Worm (Caenorhabditis elegans): ENCODE data around the gene F44B9.9.

Gene F44B9.9

ce11 chrIII:8043784-8044183 is 12.9 kb upstream of the F44B9.9 start (continued):
- TF ChIP-seq nhr-80 (tag; optimal IDR thresholded peaks at IDR 0.05) (peak; percentile 99), bed-2 (GFP tag; IDR thresholded peaks at IDR 0.05) (peak; percentile 99), F55B11.4 (tag; optimal IDR thresholded peaks at IDR 0.05; ENCODE audit: borderline replicate concordance, insufficient read depth) (no peak), sea-2 (GFP tag; IDR thresholded peaks at IDR 0.05) (no peak), nfya-2 (GFP tag; IDR thresholded peaks at IDR 0.05) (no peak), snpc-1.3 (tag; optimal IDR thresholded peaks at IDR 0.05; ENCODE audit: insufficient read depth) (peak; percentile 89), ztf-22 (GFP tag; optimal IDR thresholded peaks at IDR 0.05) (peak; percentile 93), mcd-1 (GFP tag; IDR thresholded peaks at IDR 0.05) (peak; percentile 93), K12H6.12 (tag; optimal IDR thresholded peaks at IDR 0.05) (peak; percentile 99), B0261.1 (tag; optimal IDR thresholded peaks at IDR 0.05) (peak; percentile 51), hlh-12 (tag; optimal IDR thresholded peaks at IDR 0.05) (peak; percentile 24), dox-1 (GFP tag; IDR thresholded peaks at IDR 0.05) (peak; percentile 99), hrde-1 (tag; optimal IDR thresholded peaks at IDR 0.05; ENCODE audit: borderline replicate concordance) (peak; percentile 93), lin-40 (tag; optimal IDR thresholded peaks at IDR 0.05) (peak; percentile 95), lir-1 (GFP tag; conservative IDR thresholded peaks at IDR 0.05) (peak; percentile 94), lsl-1 (GFP tag; optimal IDR thresholded peaks at IDR 0.05) (peak; percentile 91), T26A5.8 (tag; optimal IDR thresholded peaks at IDR 0.05) (no peak), rcor-1 (GFP tag; IDR thresholded peaks at IDR 0.05) (peak; percentile 97), B0019.2 (GFP tag; conservative IDR thresholded peaks at IDR 0.05) (peak; percentile 94), egrh-3 (GFP tag; IDR thresholded peaks at IDR 0.05) (peak; percentile 90), Y67H2A.10 (GFP tag; conservative IDR thresholded peaks at IDR 0.05) (peak; percentile 98), xnd-1 (tag; optimal IDR thresholded peaks at IDR 0.05) (no peak), ztf-18 (tag; optimal IDR thresholded peaks at IDR 0.05) (peak; percentile 100), ets-4 (GFP tag; optimal IDR thresholded peaks at IDR 0.05) (peak; percentile 74), ztf-6 (GFP tag; IDR thresholded peaks at IDR 0.05) (peak; percentile 99), aptf-2 (GFP tag; conservative IDR thresholded peaks at IDR 0.05) (peak; percentile 98), C06A6.2 (GFP tag; conservative IDR thresholded peaks at IDR 0.05) (peak; percentile 67; the same call in 1 of the 2 replicates), lsy-27 (tag; optimal IDR thresholded peaks at IDR 0.05; ENCODE audit: borderline replicate concordance, insufficient read depth) (peak; percentile 37), nfya-1 (tag; optimal IDR thresholded peaks at IDR 0.05; ENCODE audit: borderline replicate concordance, insufficient read depth) (no peak), F23B12.7 (tag; optimal IDR thresholded peaks at IDR 0.05; ENCODE audit: insufficient read depth) (peak; percentile 99), rec-8 (tag; optimal IDR thresholded peaks at IDR 0.05) (peak; percentile 93 to 99), hmg-20 (GFP tag; IDR thresholded peaks at IDR 0.05) (peak; percentile 81), unc-62 (GFP tag; optimal IDR thresholded peaks at IDR 0.05) (peak; percentile 71), pha-4 (tag; optimal IDR thresholded peaks at IDR 0.05) (peak; percentile 95), attf-6 (GFP tag; IDR thresholded peaks at IDR 0.05) (peak; percentile 82), ztf-28 (GFP tag; IDR thresholded peaks at IDR 0.05) (peak; percentile 100), lag-1 (GFP tag; IDR thresholded peaks at IDR 0.05) (no peak), F37B4.10 (GFP tag; IDR thresholded peaks at IDR 0.05) (peak; percentile 88; the same call in 1 of the 2 replicates), B0035.1 (tag; optimal IDR thresholded peaks at IDR 0.05) (peak; percentile 92), ztf-26 (tag; optimal IDR thresholded peaks at IDR 0.05) (peak; percentile 87), tlf-1 (GFP tag; optimal IDR thresholded peaks at IDR 0.05) (peak; percentile 93), ceh-27 (GFP tag; optimal IDR thresholded peaks at IDR 0.05) (peak; percentile 100), hlh-26 (GFP tag; conservative IDR thresholded peaks at IDR 0.05) (no peak), pbrm-1 (GFP tag; IDR thresholded peaks at IDR 0.05) (peak; percentile 98), cebp-1 (GFP tag; IDR thresholded peaks at IDR 0.05) (peak; percentile 96), cebp-1 (tag; optimal IDR thresholded peaks at IDR 0.05) (peak; percentile 96), let-526 (GFP tag; IDR thresholded peaks at IDR 0.05) (peak; percentile 99)
